Worm (Caenorhabditis elegans) whole organism, late embryonic: ENCODE measurements around the gene C14B9.2.

Experiments used
- C38D4.7 ChIP-seq: fragments of 200-800 bp; sonication (Bioruptor generic); optimal IDR thresholded peaks from 2 replicates; lab custom pipeline; 2018; ENCODE audit warnings: mild to moderate bottlenecking, missing genetic modification characterization, moderate library complexity, missing compliant biosample characterization
- K09A11.1 ChIP-seq: sonication (generic microtip); optimal IDR thresholded peaks from 2 replicates; lab custom pipeline; 2017; ENCODE audit warnings: antibody characterized with exemption, mild to moderate bottlenecking, missing genetic modification characterization, missing compliant biosample characterization; ENCODE audit not compliant: insufficient read depth
- T23F11.4 ChIP-seq: fragments of 200-800 bp; sonication (Bioruptor generic); optimal IDR thresholded peaks from 2 replicates; lab custom pipeline; 2018; ENCODE audit warnings: mild to moderate bottlenecking, missing genetic modification characterization, missing compliant biosample characterization
- Y22D7AL.16 ChIP-seq: sonication (generic microtip); optimal IDR thresholded peaks from 2 replicates; lab custom pipeline; 2016; ENCODE audit warnings: missing genetic modification characterization, missing compliant biosample characterization
- ceh-18 ChIP-seq: sonication (generic microtip); optimal IDR thresholded peaks from 2 replicates; lab custom pipeline; 2016; ENCODE audit warnings: missing genetic modification characterization, missing compliant biosample characterization
- ceh-24 ChIP-seq: sonication (generic microtip); optimal IDR thresholded peaks from 2 replicates; lab custom pipeline; 2016; ENCODE audit warnings: mild to moderate bottlenecking, missing genetic modification characterization, missing compliant biosample characterization
- ceh-30 ChIP-seq: fragments of 150-350 bp; optimal IDR thresholded peaks from 2 replicates; lab custom pipeline; 2014; ENCODE audit warnings: missing biosample characterization, missing genetic modification characterization
- ceh-31 ChIP-seq: sonication (generic microtip); optimal IDR thresholded peaks from 2 replicates; lab custom pipeline; 2016; ENCODE audit warnings: missing genetic modification characterization, missing compliant biosample characterization
- ceh-45 ChIP-seq: fragments of 200-800 bp; sonication (Bioruptor generic); IDR thresholded peaks from 2 replicates; pipeline ENCODE4 v1.3.6; 2022; ENCODE audit warnings: missing genetic modification reagents, missing genetic modification characterization, missing compliant biosample characterization
- ceh-9 ChIP-seq: sonication (generic microtip); optimal IDR thresholded peaks from 2 replicates; lab custom pipeline; 2016; ENCODE audit warnings: mild to moderate bottlenecking, missing genetic modification characterization, inconsistent platforms, missing compliant biosample characterization
- che-1 ChIP-seq: sonication (generic microtip); optimal IDR thresholded peaks from 2 replicates; lab custom pipeline; 2016; ENCODE audit warnings: mild to moderate bottlenecking, missing genetic modification characterization, missing compliant biosample characterization
- dmd-4 ChIP-seq: sonication (generic microtip); optimal IDR thresholded peaks from 2 replicates; lab custom pipeline; 2016; ENCODE audit warnings: borderline replicate concordance, missing genetic modification characterization, missing compliant biosample characterization
- dve-1 ChIP-seq: sonication (generic microtip); optimal IDR thresholded peaks from 2 replicates; lab custom pipeline; 2017; ENCODE audit warnings: antibody characterized with exemption, mild to moderate bottlenecking, missing genetic modification characterization, missing compliant biosample characterization
- elt-2 ChIP-seq: sonication (generic microtip); optimal IDR thresholded peaks from 2 replicates; lab custom pipeline; 2016; ENCODE audit warnings: missing genetic modification reagents, missing genetic modification characterization, missing compliant biosample characterization
- ets-4 ChIP-seq: sonication (generic microtip); optimal IDR thresholded peaks from 2 replicates; lab custom pipeline; 2016; ENCODE audit warnings: missing genetic modification characterization, missing compliant biosample characterization
- fax-1 ChIP-seq: sonication (generic microtip); optimal IDR thresholded peaks from 2 replicates; lab custom pipeline; 2016; ENCODE audit warnings: missing genotype, missing genetic modification characterization, missing compliant biosample characterization
- fkh-6 ChIP-seq: sonication (generic microtip); optimal IDR thresholded peaks from 2 replicates; lab custom pipeline; 2016; ENCODE audit warnings: missing genetic modification characterization, missing compliant biosample characterization
- gmeb-2 ChIP-seq: sonication (generic microtip); optimal IDR thresholded peaks from 2 replicates; lab custom pipeline; 2016; ENCODE audit warnings: missing genetic modification characterization, inconsistent platforms, missing compliant biosample characterization
- hlh-30 ChIP-seq: sonication (generic microtip); optimal IDR thresholded peaks from 2 replicates; lab custom pipeline; 2017; ENCODE audit warnings: antibody characterized with exemption, missing genetic modification characterization, missing compliant biosample characterization; ENCODE audit not compliant: insufficient read depth
- hlh-6 ChIP-seq: sonication (generic microtip); optimal IDR thresholded peaks from 2 replicates; lab custom pipeline; 2016; ENCODE audit warnings: missing genotype, missing genetic modification characterization, missing compliant biosample characterization
- lin-11 ChIP-seq: fragments of 200-800 bp; sonication (Bioruptor generic); optimal IDR thresholded peaks from 2 replicates; lab custom pipeline; 2018; ENCODE audit warnings: mild to moderate bottlenecking, missing genetic modification characterization, missing compliant biosample characterization
- madf-2 ChIP-seq: sonication (generic microtip); optimal IDR thresholded peaks from 2 replicates; lab custom pipeline; 2017; ENCODE audit warnings: missing genetic modification characterization, missing compliant biosample characterization
- mec-3 ChIP-seq: sonication (generic microtip); optimal IDR thresholded peaks from 2 replicates; lab custom pipeline; 2016; ENCODE audit warnings: borderline replicate concordance, missing genetic modification characterization, missing compliant biosample characterization
- nfya-1 ChIP-seq: sonication (generic microtip); optimal IDR thresholded peaks from 2 replicates; lab custom pipeline; 2017; ENCODE audit warnings: missing genetic modification characterization, mild to moderate bottlenecking, missing compliant biosample characterization, antibody characterized with exemption, moderate library complexity
- nhr-11 ChIP-seq: fragments of 150-350 bp; optimal IDR thresholded peaks from 2 replicates; lab custom pipeline; 2014; ENCODE audit warnings: missing biosample characterization, missing genetic modification characterization
- nhr-232 ChIP-seq: sonication (generic microtip); optimal IDR thresholded peaks from 2 replicates; lab custom pipeline; 2016; ENCODE audit warnings: missing genetic modification characterization, missing compliant biosample characterization
- pag-3 ChIP-seq: sonication (generic microtip); optimal IDR thresholded peaks from 2 replicates; lab custom pipeline; 2016; ENCODE audit warnings: missing compliant biosample characterization, missing genetic modification characterization, borderline replicate concordance
- pax-1 ChIP-seq: fragments of 150-350 bp; optimal IDR thresholded peaks from 2 replicates; lab custom pipeline; 2014; ENCODE audit warnings: missing biosample characterization, missing genetic modification characterization
- pha-2 ChIP-seq: sonication (generic microtip); optimal IDR thresholded peaks from 2 replicates; lab custom pipeline; 2017; ENCODE audit warnings: mild to moderate bottlenecking, missing genetic modification characterization, missing compliant biosample characterization
- pha-4 ChIP-seq: fragments of 150-350 bp; optimal IDR thresholded peaks from 2 replicates; lab custom pipeline; 2018; ENCODE audit warnings: missing biosample characterization, missing genetic modification reagents, missing genetic modification characterization
- pqm-1 ChIP-seq: sonication (generic microtip); optimal IDR thresholded peaks from 2 replicates; lab custom pipeline; 2016; ENCODE audit warnings: missing genetic modification characterization, missing compliant biosample characterization
- sdc-2 ChIP-seq: sonication (generic microtip); optimal IDR thresholded peaks from 2 replicates; lab custom pipeline; 2016; ENCODE audit warnings: missing genotype, missing genetic modification characterization, missing compliant biosample characterization
- sox-2 ChIP-seq: fragments of 200-800 bp; sonication (Bioruptor generic); IDR thresholded peaks from 2 replicates; pipeline ENCODE4 v1.3.6; 2022; ENCODE audit warnings: missing genetic modification reagents, missing genetic modification characterization, missing compliant biosample characterization
- syd-9 ChIP-seq: sonication (generic microtip); optimal IDR thresholded peaks from 2 replicates; lab custom pipeline; 2016; ENCODE audit warnings: mild to moderate bottlenecking, missing genetic modification characterization, moderate library complexity, missing compliant biosample characterization
- tbx-2 ChIP-seq: sonication (generic microtip); optimal IDR thresholded peaks from 2 replicates; lab custom pipeline; 2016; ENCODE audit warnings: missing genetic modification characterization, missing compliant biosample characterization
- ttx-3 ChIP-seq: sonication (generic microtip); optimal IDR thresholded peaks from 2 replicates; lab custom pipeline; 2016; ENCODE audit warnings: missing genetic modification reagents, missing genetic modification characterization, missing compliant biosample characterization
- unc-3 ChIP-seq, 2 experiments: fragments of 200-800 bp in 1 of 2; sonication (Bioruptor generic) in 1 of 2; sonication (generic microtip) in 1 of 2; conservative IDR thresholded peaks in 1 of 2; optimal IDR thresholded peaks in 1 of 2; 2 replicates each; pipeline versions ENCODE4 v1.3.6 to Lab custom; 2016 to 2022; ENCODE audit warnings: missing compliant biosample characterization in 2 of 2, missing genetic modification characterization in 2 of 2, missing genetic modification reagents in 1 of 2
- unc-42 ChIP-seq: sonication (generic microtip); optimal IDR thresholded peaks from 2 replicates; lab custom pipeline; 2016; ENCODE audit warnings: missing genotype, missing genetic modification characterization, missing compliant biosample characterization
- unc-55 ChIP-seq: sonication (generic microtip); optimal IDR thresholded peaks from 2 replicates; lab custom pipeline; 2017; ENCODE audit warnings: missing biosample characterization, missing genetic modification reagents, missing genetic modification characterization
- unc-86 ChIP-seq: sonication (generic microtip); optimal IDR thresholded peaks from 2 replicates; lab custom pipeline; 2016; ENCODE audit warnings: missing genetic modification characterization, missing compliant biosample characterization

The C14B9.2 gene

DNA sequence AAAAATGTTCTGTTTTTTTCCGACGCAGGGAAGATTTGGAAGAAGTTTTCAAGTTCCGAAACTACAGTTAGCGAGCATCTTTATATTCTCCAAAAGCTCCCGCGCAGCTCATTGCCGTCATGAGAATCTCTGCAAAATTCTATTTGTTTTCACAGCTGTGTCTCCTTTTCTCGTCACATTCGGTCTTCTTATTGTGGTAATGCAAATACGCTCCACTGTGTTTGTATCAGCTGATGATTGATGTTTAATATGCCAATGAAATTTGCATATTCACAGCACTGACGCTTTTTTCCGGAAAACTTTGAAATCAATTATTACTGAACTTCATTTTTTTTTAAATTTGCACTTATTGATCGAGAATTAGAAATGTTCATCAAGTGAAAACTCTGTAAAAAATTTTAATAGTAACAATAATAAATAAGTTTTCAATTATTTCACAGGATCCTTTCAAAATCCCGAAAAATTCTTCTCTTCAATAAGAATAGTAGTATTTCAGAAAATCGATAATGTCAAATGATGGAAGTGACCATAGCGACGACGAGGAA lies 40.3 kb upstream of the C14B9.2 start, which contains the start of gene K06H7.2:
Gene K06H7.2, plus strand, starts transcription at position 495 of the 545 bp plus-strand sequence.
- TF ChIP-seq unc-3 (GFP tag; conservative IDR thresholded peaks at IDR 0.05; lab: Robert Waterston, UW) (no peak), unc-3 (tag; optimal IDR thresholded peaks at IDR 0.05; lab: Kevin White, UChicago) (no peak), nfya-1 (tag; lab: Kevin White, UChicago) (peak; percentile 53), unc-55 (GFP tag; lab: Kevin White, UChicago) (peak; percentile 43), ceh-30 (tag; lab: Kevin White, UChicago) (no peak), unc-86 (tag; lab: Kevin White, UChicago) (no peak), Y22D7AL.16 (no peak), elt-2 (tag; lab: Kevin White, UChicago) (peak; percentile 22), fax-1 (tag; lab: Kevin White, UChicago) (no peak), pqm-1 (tag; lab: Kevin White, UChicago) (no peak), unc-42 (peak; percentile 95), gmeb-2 (tag; lab: Kevin White, UChicago) (no peak), ceh-31 (tag; lab: Kevin White, UChicago) (peak; percentile 48), ceh-18 (tag; lab: Kevin White, UChicago) (peak; percentile 57), hlh-30 (tag; lab: Kevin White, UChicago) (peak; percentile 93), ceh-45 (GFP tag; lab: Robert Waterston, UW) (no peak), K09A11.1 (no peak), dve-1 (tag; lab: Kevin White, UChicago) (no peak), nhr-232 (no peak), ceh-24 (tag; lab: Kevin White, UChicago) (no peak), pag-3 (tag; lab: Kevin White, UChicago) (no peak), T23F11.4 (GFP tag; lab: Kevin White, UChicago) (no peak), mec-3 (tag; lab: Kevin White, UChicago) (no peak), pha-2 (peak; percentile 22), sox-2 (GFP tag; lab: Robert Waterston, UW) (no peak), ttx-3 (no peak), fkh-6 (tag; lab: Kevin White, UChicago) (no peak), pha-4 (tag; lab: Kevin White, UChicago) (no peak), tbx-2 (tag; lab: Kevin White, UChicago) (peak; percentile 27), hlh-6 (no peak)

DNA sequence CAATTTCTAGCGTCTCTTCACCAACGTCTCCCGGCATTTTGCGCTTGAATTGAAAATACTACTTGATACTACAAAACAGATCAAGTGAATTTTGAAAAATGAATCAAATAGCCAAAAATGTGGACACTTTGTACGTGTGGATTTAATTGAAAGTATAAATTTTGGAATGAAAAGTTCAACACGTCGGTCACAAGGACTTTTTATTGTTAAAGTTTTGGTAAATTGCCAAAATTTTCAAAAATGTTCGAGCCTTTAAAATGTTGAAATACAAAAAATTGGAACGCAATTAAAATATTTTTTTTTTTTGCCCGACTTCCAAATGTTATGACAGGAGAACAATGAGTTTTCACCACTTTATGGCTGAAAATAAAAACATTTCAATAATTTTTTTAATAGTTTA lies 35.3 kb upstream of the C14B9.2 start, which contains the start of gene K06H7.8:
Gene K06H7.8, minus strand, starts transcription at position 101 of the 400 bp plus-strand sequence.
- TF ChIP-seq pax-1 (tag; lab: Kevin White, UChicago), result no peak
- no peak for TF ChIP-seq pha-2
- TF ChIP-seq nhr-11 (tag; lab: Kevin White, UChicago), result no peak
- TF ChIP-seq che-1 (tag; lab: Kevin White, UChicago), result no peak
- no peak for TF ChIP-seq madf-2
- TF ChIP-seq ceh-9 (tag; lab: Kevin White, UChicago), result no peak
- no peak for TF ChIP-seq sdc-2 (tag; lab: Kevin White, UChicago)
- TF ChIP-seq C38D4.7 (GFP tag; lab: Kevin White, UChicago), result no peak
- TF ChIP-seq ets-4 (tag; lab: Kevin White, UChicago), result no peak
- no peak for TF ChIP-seq nhr-232
- no peak for TF ChIP-seq ceh-18 (tag; lab: Kevin White, UChicago)
- TF ChIP-seq fax-1 (tag; lab: Kevin White, UChicago), result no peak
- no peak for TF ChIP-seq lin-11
- TF ChIP-seq dmd-4, result no peak
- no peak for TF ChIP-seq T23F11.4 (GFP tag; lab: Kevin White, UChicago)
- no peak for TF ChIP-seq dve-1 (tag; lab: Kevin White, UChicago)
- TF ChIP-seq syd-9, result no peak
